Fruit fly (Drosophila melanogaster) whole organism, adult: ENCODE data around the gene Rcd5.

Source experiments
- CG11617 ChIP-seq: fragments of 200-800 bp; sonication (Bioruptor generic); optimal IDR thresholded peaks from 2 replicates; lab custom pipeline; 2017; ENCODE audit warnings: mild to moderate bottlenecking, missing biosample characterization, missing genetic modification reagents, missing genetic modification characterization
- CG12768 ChIP-seq: fragments of 200-800 bp; sonication (Bioruptor generic); optimal IDR thresholded peaks from 2 replicates; lab custom pipeline; 2017; ENCODE audit warnings: missing biosample characterization, missing genetic modification characterization, mild to moderate bottlenecking, moderate library complexity, missing genetic modification reagents
- CG14711 ChIP-seq: fragments of 200-800 bp; sonication (Bioruptor generic); optimal IDR thresholded peaks from 2 replicates; lab custom pipeline; 2018; ENCODE audit warnings: missing biosample characterization, mild to moderate bottlenecking, missing genetic modification characterization, moderate library complexity
- CG1620 ChIP-seq: fragments of 200-800 bp; sonication (Bioruptor generic); optimal IDR thresholded peaks from 2 replicates; lab custom pipeline; 2016; ENCODE audit warnings: missing biosample characterization, missing genetic modification characterization
- CG33017 ChIP-seq: fragments of 200-800 bp; sonication (Bioruptor generic); optimal IDR thresholded peaks from 2 replicates; lab custom pipeline; 2018; ENCODE audit warnings: missing biosample characterization, mild to moderate bottlenecking, missing genetic modification characterization, moderate library complexity
- CG5204 ChIP-seq: fragments of 200-800 bp; sonication (Bioruptor generic); optimal IDR thresholded peaks from 2 replicates; lab custom pipeline; 2016; ENCODE audit warnings: missing biosample characterization, missing genetic modification characterization
- CG7045 ChIP-seq: fragments of 200-800 bp; sonication (Bioruptor generic); optimal IDR thresholded peaks from 2 replicates; lab custom pipeline; 2017; ENCODE audit warnings: missing biosample characterization, mild to moderate bottlenecking, missing genetic modification characterization
- CG7101 ChIP-seq: fragments of 200-800 bp; sonication (Bioruptor generic); optimal IDR thresholded peaks from 2 replicates; lab custom pipeline; 2018; ENCODE audit warnings: missing biosample characterization, mild to moderate bottlenecking, missing genetic modification characterization, moderate library complexity
- Clk ChIP-seq: fragments of 200-800 bp; sonication (Bioruptor generic); optimal IDR thresholded peaks from 2 replicates; lab custom pipeline; 2017; ENCODE audit warnings: missing biosample characterization, missing genetic modification characterization
- Crg-1 ChIP-seq: fragments of 200-800 bp; sonication (Bioruptor generic); optimal IDR thresholded peaks from 2 replicates; lab custom pipeline; 2016; ENCODE audit warnings: missing biosample characterization, missing genetic modification characterization
- Hr96 ChIP-seq: fragments of 200-800 bp; sonication (Bioruptor generic); optimal IDR thresholded peaks from 2 replicates; lab custom pipeline; 2016; ENCODE audit warnings: missing biosample characterization, missing genetic modification characterization
- Mnt ChIP-seq: fragments of 200-800 bp; sonication (Bioruptor generic); optimal IDR thresholded peaks from 2 replicates; lab custom pipeline; 2016; ENCODE audit warnings: missing biosample characterization, mild to moderate bottlenecking, missing genetic modification characterization
- bab1 ChIP-seq: fragments of 200-800 bp; sonication (Bioruptor generic); optimal IDR thresholded peaks from 3 replicates; lab custom pipeline; 2019; ENCODE audit warnings: missing biosample characterization, mild to moderate bottlenecking, missing genetic modification characterization, moderate library complexity
- cic ChIP-seq: fragments of 200-800 bp; sonication (Bioruptor generic); optimal IDR thresholded peaks from 2 replicates; lab custom pipeline; 2017; ENCODE audit warnings: missing biosample characterization, mild to moderate bottlenecking, missing genetic modification characterization, moderate library complexity
- cnc ChIP-seq, 2 experiments: fragments of >200 bp; optimal IDR thresholded peaks; 2 replicates each; lab custom pipeline; 2017
- kay ChIP-seq: fragments of 200-800 bp; sonication (Bioruptor generic); peaks from one replicate; lab custom pipeline; 2016; ENCODE audit warnings: missing biosample characterization, missing genetic modification characterization, borderline replicate concordance
- ovo ChIP-seq: fragments of 200-800 bp; sonication (Bioruptor generic); optimal IDR thresholded peaks from 2 replicates; lab custom pipeline; 2016; ENCODE audit warnings: missing biosample characterization, missing genetic modification characterization
- pad ChIP-seq: fragments of 200-800 bp; sonication (Bioruptor generic); optimal IDR thresholded peaks from 3 replicates; lab custom pipeline; 2017; ENCODE audit warnings: missing biosample characterization, missing genetic modification characterization, mild to moderate bottlenecking, moderate library complexity, missing genetic modification reagents
- tj ChIP-seq: fragments of 200-800 bp; sonication (Bioruptor generic); optimal IDR thresholded peaks from 3 replicates; lab custom pipeline; 2017; ENCODE audit warnings: missing biosample characterization, mild to moderate bottlenecking, missing genetic modification characterization, moderate library complexity
- toe ChIP-seq: fragments of 200-800 bp; sonication (Bioruptor generic); optimal IDR thresholded peaks from 2 replicates; lab custom pipeline; 2016; ENCODE audit warnings: missing biosample characterization, missing genetic modification characterization

Gene Rcd5

dm6 chr3L:4035499-4035898, 4.8 kb upstream of the Rcd5 start, which contains the start of gene Gr64f:
Gene Gr64f, plus strand, starts transcription at chr3L:4035799.
- no peak for TF ChIP-seq CG12768 (GFP tag; lab: Kevin White, UChicago)
- TF ChIP-seq tj: no peak
- no peak for TF ChIP-seq kay (GFP tag; lab: Kevin White, UChicago)
- no peak for TF ChIP-seq pad (GFP tag; lab: Kevin White, UChicago)
- TF ChIP-seq bab1 (GFP tag; lab: Kevin White, UChicago): no peak
- TF ChIP-seq CG7101 (tag; lab: Kevin White, UChicago): no peak
- TF ChIP-seq CG1620: no peak

DNA sequence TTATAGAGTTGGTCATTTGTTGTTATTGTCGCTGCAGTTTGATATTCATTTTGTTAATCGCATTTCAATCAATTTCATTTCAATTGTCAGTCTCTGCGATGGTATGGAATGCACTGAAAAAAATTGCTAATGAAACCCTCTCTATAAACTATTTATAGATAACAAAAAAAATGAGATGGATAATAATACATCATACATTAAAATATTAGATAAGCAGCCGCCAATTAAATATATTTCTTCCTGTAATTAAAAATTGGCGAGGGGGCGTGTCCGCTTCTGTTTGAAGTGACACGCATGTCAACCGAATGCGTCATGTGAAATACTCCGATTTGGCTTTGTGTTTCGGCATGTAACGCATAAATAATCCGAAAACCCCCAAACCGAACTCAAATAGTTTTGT, 4.2 kb downstream of the Rcd5 start:
- no peak for TF ChIP-seq cic (GFP tag; lab: Kevin White, UChicago)
- TF ChIP-seq CG5204 (GFP tag; lab: Kevin White, UChicago): peak; percentile 36

DNA sequence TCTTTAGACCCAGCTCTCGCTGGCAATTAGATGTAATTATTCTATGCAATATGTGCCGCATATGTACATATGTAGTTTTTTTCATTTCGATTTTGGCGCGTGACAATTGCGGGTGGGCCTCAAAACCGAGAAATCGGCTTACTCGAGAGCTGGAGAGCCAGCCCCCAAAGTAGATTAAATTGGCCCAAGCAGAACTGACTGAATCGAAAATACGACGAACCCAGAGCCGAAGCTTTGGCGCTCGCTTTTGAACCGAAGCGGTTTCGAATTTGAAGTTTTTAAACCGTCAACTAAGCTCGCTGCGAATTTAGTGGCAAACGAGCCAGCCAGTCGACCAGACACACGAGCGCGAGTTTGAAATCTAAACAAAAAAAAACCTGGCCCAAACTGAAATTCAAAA, 6.0 kb downstream of the Rcd5 start, which contains the start of gene CG1136:
TSS of gene CG1136 (plus strand) at position 308 of the 400 bp plus-strand sequence.
- no peak for TF ChIP-seq pad (GFP tag; lab: Kevin White, UChicago)
- TF ChIP-seq tj: peak; percentile 14

dm6 chr3L:4047635-4048034, 7.3 kb downstream of the Rcd5 start, which contains the start of gene Dpy-30L2:
Gene Dpy-30L2, minus strand, starts transcription at chr3L:4047735.
- TF ChIP-seq cnc (optimal IDR thresholded peaks at IDR 0.05; lab: Kevin White, UChicago) (no peak), Crg-1 (GFP tag; lab: Kevin White, UChicago) (no peak), Mnt (no peak), CG12768 (GFP tag; lab: Kevin White, UChicago) (no peak), toe (GFP tag; lab: Kevin White, UChicago) (no peak), CG7101 (tag; lab: Kevin White, UChicago) (no peak), Clk (GFP tag; lab: Kevin White, UChicago) (no peak), CG1620 (no peak), kay (GFP tag; lab: Kevin White, UChicago) (no peak)

DNA sequence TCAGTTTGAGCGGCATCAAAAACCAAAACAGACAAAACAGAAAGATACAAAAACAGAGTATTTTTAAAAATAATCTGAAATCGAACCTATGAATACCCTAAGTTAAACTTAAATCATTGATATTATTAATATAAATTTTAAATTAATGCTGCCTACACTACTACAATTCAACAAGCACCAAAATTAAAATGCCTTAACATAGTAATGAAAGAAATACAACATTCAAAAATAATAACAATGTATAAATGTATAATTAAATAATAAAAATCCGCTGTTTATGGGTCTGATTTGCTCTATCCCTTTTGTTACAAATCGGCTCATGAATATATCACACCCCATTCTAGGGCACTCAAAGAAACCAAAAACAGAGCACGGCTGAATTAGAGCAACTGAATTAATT, 8.8 kb downstream of the Rcd5 start:
- TF ChIP-seq ovo (GFP tag; lab: Kevin White, UChicago) (no peak), kay (GFP tag; lab: Kevin White, UChicago) (no peak), cnc (optimal IDR thresholded peaks at IDR 0.05; lab: Kevin White, UChicago) (no peak), Crg-1 (GFP tag; lab: Kevin White, UChicago) (no peak), Hr96 (GFP tag; lab: Kevin White, UChicago) (no peak), CG14711 (tag; lab: Kevin White, UChicago) (no peak), pad (GFP tag; lab: Kevin White, UChicago) (no peak), CG1620 (no peak), CG33017 (no peak), cic (GFP tag; lab: Kevin White, UChicago) (no peak), CG12768 (GFP tag; lab: Kevin White, UChicago) (no peak), CG7101 (tag; lab: Kevin White, UChicago) (no peak), Mnt (no peak), CG5204 (GFP tag; lab: Kevin White, UChicago) (no peak), toe (GFP tag; lab: Kevin White, UChicago) (no peak)

- TF ChIP-seq CG11617 (GFP tag; lab: Kevin White, UChicago): no peak
Observed at dm6 chr3L:4055438-4055962, 15.2 kb downstream of the Rcd5 start.

dm6 chr3L:4056812-4057211, 16.5 kb downstream of the Rcd5 start:
- TF ChIP-seq CG14711 (tag; lab: Kevin White, UChicago) (no peak), Hr96 (GFP tag; lab: Kevin White, UChicago) (no peak), CG7045 (GFP tag; lab: Kevin White, UChicago) (no peak), CG33017 (no peak), CG5204 (GFP tag; lab: Kevin White, UChicago) (no peak), Clk (GFP tag; lab: Kevin White, UChicago) (no peak), toe (GFP tag; lab: Kevin White, UChicago) (no peak), cic (GFP tag; lab: Kevin White, UChicago) (no peak), Crg-1 (GFP tag; lab: Kevin White, UChicago) (no peak), CG7101 (tag; lab: Kevin White, UChicago) (no peak)

DNA sequence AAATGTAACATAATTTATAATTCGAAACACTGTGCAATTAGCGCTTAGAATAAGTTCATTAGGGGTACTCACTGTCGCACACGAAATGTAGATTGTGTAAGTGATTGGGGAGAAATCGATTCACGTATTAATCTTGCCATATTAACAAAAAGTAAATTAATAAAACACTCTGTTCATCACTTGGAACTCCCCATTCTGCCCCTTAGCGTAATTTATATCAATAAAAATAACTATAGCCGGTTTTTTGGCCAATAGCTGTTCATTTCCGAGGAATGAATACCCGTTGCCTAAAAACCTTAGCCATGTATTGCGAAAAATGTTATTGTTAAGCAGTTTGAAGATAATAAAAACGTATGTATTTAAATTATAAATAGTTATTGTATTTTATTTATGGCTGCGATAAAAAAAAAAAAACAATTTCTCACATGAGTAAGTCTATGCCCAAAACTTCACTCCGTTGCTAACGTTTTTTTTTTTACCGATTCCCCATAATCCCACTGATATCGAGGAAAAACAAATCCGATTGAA, 19.0 kb downstream of the Rcd5 start, which contains the start of gene Ugt305A1:
TSS of gene Ugt305A1 (plus strand) at position 478 of the 528 bp plus-strand sequence.
- TF ChIP-seq Clk (GFP tag; lab: Kevin White, UChicago): no peak
- no peak for TF ChIP-seq toe (GFP tag; lab: Kevin White, UChicago)
- no peak for TF ChIP-seq pad (GFP tag; lab: Kevin White, UChicago)
- TF ChIP-seq cic (GFP tag; lab: Kevin White, UChicago): no peak
- no peak for TF ChIP-seq Crg-1 (GFP tag; lab: Kevin White, UChicago)
- no peak for TF ChIP-seq CG11617 (GFP tag; lab: Kevin White, UChicago)
- TF ChIP-seq cnc (optimal IDR thresholded peaks at IDR 0.05; lab: Kevin White, UChicago): no peak
- no peak for TF ChIP-seq Hr96 (GFP tag; lab: Kevin White, UChicago)
- no peak for TF ChIP-seq kay (GFP tag; lab: Kevin White, UChicago)
- no peak for TF ChIP-seq ovo (GFP tag; lab: Kevin White, UChicago)
- TF ChIP-seq CG7101 (tag; lab: Kevin White, UChicago): peak; percentile 6
- TF ChIP-seq CG5204 (GFP tag; lab: Kevin White, UChicago): peak; percentile 30
- no peak for TF ChIP-seq CG12768 (GFP tag; lab: Kevin White, UChicago)
